Fruit fly (Drosophila melanogaster) whole organism, embryonic: Measurements from ENCODE around the gene gammaTub37C.

Source experiments
- Abd-B ChIP-seq: fragments of 200-800 bp; sonication (Bioruptor generic); optimal IDR thresholded peaks from 2 replicates; lab custom pipeline; 2018; ENCODE audit warnings: missing biosample characterization, mild to moderate bottlenecking, missing genetic modification characterization, moderate library complexity
- Blimp-1 ChIP-seq: fragments of 200-800 bp; sonication (Bioruptor generic); optimal IDR thresholded peaks from 3 replicates; lab custom pipeline; 2018; ENCODE audit warnings: missing biosample characterization, missing genetic modification characterization, mild to moderate bottlenecking, moderate library complexity, missing genetic modification reagents
- CG11504 ChIP-seq: fragments of 200-800 bp; sonication (Bioruptor generic); optimal IDR thresholded peaks from 3 replicates; lab custom pipeline; 2019; ENCODE audit warnings: missing biosample characterization, mild to moderate bottlenecking, missing genetic modification characterization, moderate library complexity
- CG13296 ChIP-seq: fragments of 200-800 bp; sonication (Bioruptor generic); optimal IDR thresholded peaks from 3 replicates; lab custom pipeline; 2018; ENCODE audit warnings: missing biosample characterization, mild to moderate bottlenecking, missing genetic modification characterization
- CG18619 ChIP-seq: fragments of 200-800 bp; sonication (Bioruptor generic); optimal IDR thresholded peaks from 3 replicates; lab custom pipeline; 2017; ENCODE audit warnings: missing biosample characterization, mild to moderate bottlenecking, missing genetic modification characterization
- CG2199 ChIP-seq: fragments of 200-800 bp; sonication (Bioruptor generic); IDR thresholded peaks from 3 replicates; pipeline ENCODE4 v1.3.6; 2022; ENCODE audit warnings: missing biosample characterization, missing genetic modification characterization
- CG4328 ChIP-seq: fragments of 200-800 bp; sonication (Bioruptor generic); optimal IDR thresholded peaks from 3 replicates; lab custom pipeline; 2017; ENCODE audit warnings: missing biosample characterization, missing genetic modification reagents, missing genetic modification characterization
- CG6689 ChIP-seq: fragments of 200-800 bp; sonication (Bioruptor generic); IDR thresholded peaks from 2 replicates; pipeline ENCODE4 v1.3.6; 2022; ENCODE audit warnings: missing biosample characterization, missing genetic modification characterization
- CG9932 ChIP-seq: fragments of 200-800 bp; sonication (Bioruptor generic); IDR thresholded peaks from 2 replicates; pipeline ENCODE4 v1.3.6; 2022; ENCODE audit warnings: missing biosample characterization, missing genetic modification characterization
- Fer1 ChIP-seq: fragments of 200-800 bp; sonication (Bioruptor generic); optimal IDR thresholded peaks from 2 replicates; lab custom pipeline; 2017; ENCODE audit warnings: missing biosample characterization, mild to moderate bottlenecking, missing genetic modification characterization
- Hmx ChIP-seq: fragments of 200-800 bp; sonication (Bioruptor generic); optimal IDR thresholded peaks from 2 replicates; lab custom pipeline; 2016; ENCODE audit warnings: missing biosample characterization, missing genetic modification characterization
- ems ChIP-seq: fragments of 200-800 bp; sonication (Bioruptor generic); optimal IDR thresholded peaks from 3 replicates; lab custom pipeline; 2016; ENCODE audit warnings: missing biosample characterization, missing genetic modification characterization
- wdn ChIP-seq: fragments of 200-800 bp; sonication (Bioruptor generic); IDR thresholded peaks from 2 replicates; pipeline ENCODE4 v1.3.6; 2022; ENCODE audit warnings: missing biosample characterization, missing genetic modification characterization

dm6 chr2L:19163143-19163974 lies 22.2 kb downstream of the gammaTub37C start:
- no peak for TF ChIP-seq CG11504 (tag; lab: Kevin White, UChicago)
- no peak for TF ChIP-seq CG6689 (GFP tag; lab: Robert Waterston, UW)
- no peak for TF ChIP-seq wdn
- TF ChIP-seq Abd-B (GFP tag; lab: Kevin White, UChicago) = no peak
- no peak for TF ChIP-seq Fer1 (GFP tag; lab: Kevin White, UChicago)
- no peak for TF ChIP-seq Blimp-1 (GFP tag; lab: Kevin White, UChicago)
- peak; percentile 74; the same call in 1 of the 3 replicates for TF ChIP-seq CG2199 (GFP tag; lab: Robert Waterston, UW)
- no peak for TF ChIP-seq CG9932 (GFP tag; lab: Robert Waterston, UW)
- TF ChIP-seq ems (GFP tag; lab: Kevin White, UChicago) = no peak
- TF ChIP-seq Hmx (GFP tag; lab: Kevin White, UChicago) = no peak
- TF ChIP-seq CG18619 = no peak
- TF ChIP-seq CG4328 (GFP tag; lab: Kevin White, UChicago) = no peak
- TF ChIP-seq CG13296 (GFP tag; lab: Kevin White, UChicago) = no peak
